Worm (Caenorhabditis elegans): ENCODE data around the gene D1044.1.

The D1044.1 gene

ce11 chrIII:5564325-5564724, 20.2 kb downstream of the D1044.1 start:
- TF ChIP-seq M03D4.4 (tag; optimal IDR thresholded peaks at IDR 0.05) (no peak), unc-62 (GFP tag; optimal IDR thresholded peaks at IDR 0.05) (no peak)

DNA sequence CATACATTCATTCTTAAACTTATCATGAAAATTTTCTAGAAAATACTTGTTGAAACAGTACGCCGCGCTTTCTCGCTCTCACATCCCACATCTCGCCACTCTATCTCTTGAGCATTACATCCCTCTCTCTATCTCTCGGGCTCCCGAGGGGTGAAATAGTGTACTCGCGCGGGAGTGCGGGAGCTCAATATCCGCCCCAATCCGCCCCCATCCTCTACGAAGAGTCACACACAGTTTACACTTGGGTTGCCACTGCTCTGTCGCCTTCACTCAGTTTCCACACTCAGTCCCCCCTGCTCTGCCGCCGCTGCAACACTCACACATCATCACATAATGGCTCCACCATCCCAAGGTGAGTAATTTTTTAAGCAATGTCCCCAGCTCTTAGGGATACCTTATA, 20.7 kb downstream of the D1044.1 start, which contains the start of gene mlc-3:
Gene mlc-3, plus strand, starts transcription at position 227 of the 400 bp plus-strand sequence.
- peak; percentile 51 for TF ChIP-seq hlh-1 (tag; optimal IDR thresholded peaks at IDR 0.05)
- TF ChIP-seq mep-1 (tag; optimal IDR thresholded peaks at IDR 0.05), result no peak
- TF ChIP-seq unc-39 (tag; optimal IDR thresholded peaks at IDR 0.05), result no peak
- no peak for TF ChIP-seq snpc-4 (tag; optimal IDR thresholded peaks at IDR 0.05)
- no peak for TF ChIP-seq ceh-43 (GFP tag; optimal IDR thresholded peaks at IDR 0.05)
- TF ChIP-seq ceh-39 (tag; optimal IDR thresholded peaks at IDR 0.05), result no peak
- TF ChIP-seq elt-1 (tag; optimal IDR thresholded peaks at IDR 0.05; ENCODE audit: borderline replicate concordance, insufficient read depth), result no peak
- no peak for TF ChIP-seq nhr-2 (tag; optimal IDR thresholded peaks at IDR 0.05)
- TF ChIP-seq M03D4.4 (tag; optimal IDR thresholded peaks at IDR 0.05), result peak; percentile 42
- TF ChIP-seq cnd-1 (tag; optimal IDR thresholded peaks at IDR 0.05), result no peak
- no peak for TF ChIP-seq pha-4 (tag; optimal IDR thresholded peaks at IDR 0.05)
- no peak for TF ChIP-seq ztf-11 (tag; optimal IDR thresholded peaks at IDR 0.05)
- TF ChIP-seq flh-1 (GFP tag; optimal IDR thresholded peaks at IDR 0.05), result no peak
- TF ChIP-seq nhr-12 (tag; optimal IDR thresholded peaks at IDR 0.05), result no peak
- TF ChIP-seq tbx-8 (GFP tag; optimal IDR thresholded peaks at IDR 0.05), result no peak
- TF ChIP-seq nhr-28 (tag; optimal IDR thresholded peaks at IDR 0.05), result no peak
- TF ChIP-seq drap-1 (GFP tag; optimal IDR thresholded peaks at IDR 0.05), result no peak
- TF ChIP-seq sem-2 (GFP tag; optimal IDR thresholded peaks at IDR 0.05), result no peak
- no peak for TF ChIP-seq sptf-1 (tag; optimal IDR thresholded peaks at IDR 0.05)
- no peak for TF ChIP-seq zip-8 (tag; optimal IDR thresholded peaks at IDR 0.05)
- no peak for TF ChIP-seq blmp-1 (tag; optimal IDR thresholded peaks at IDR 0.05)
- TF ChIP-seq ces-1 (GFP tag; optimal IDR thresholded peaks at IDR 0.05), result no peak
- no peak for TF ChIP-seq lsy-2 (tag; optimal IDR thresholded peaks at IDR 0.05)
- no peak for TF ChIP-seq elt-3 (tag; optimal IDR thresholded peaks at IDR 0.05)
- TF ChIP-seq unc-62 (GFP tag; optimal IDR thresholded peaks at IDR 0.05), result peak; percentile 21
- TF ChIP-seq ceh-83 (GFP tag; optimal IDR thresholded peaks at IDR 0.05), result no peak
- TF ChIP-seq ham-2 (GFP tag; optimal IDR thresholded peaks at IDR 0.05), result no peak
- no peak for TF ChIP-seq lin-13 (tag; optimal IDR thresholded peaks at IDR 0.05)
- TF ChIP-seq lin-32 (GFP tag; optimal IDR thresholded peaks at IDR 0.05), result no peak
- peak; percentile 48 for TF ChIP-seq unc-120 (tag; optimal IDR thresholded peaks at IDR 0.05; ENCODE audit: poor library complexity, severe bottlenecking)
- TF ChIP-seq bed-3 (GFP tag; optimal IDR thresholded peaks at IDR 0.05), result no peak

DNA sequence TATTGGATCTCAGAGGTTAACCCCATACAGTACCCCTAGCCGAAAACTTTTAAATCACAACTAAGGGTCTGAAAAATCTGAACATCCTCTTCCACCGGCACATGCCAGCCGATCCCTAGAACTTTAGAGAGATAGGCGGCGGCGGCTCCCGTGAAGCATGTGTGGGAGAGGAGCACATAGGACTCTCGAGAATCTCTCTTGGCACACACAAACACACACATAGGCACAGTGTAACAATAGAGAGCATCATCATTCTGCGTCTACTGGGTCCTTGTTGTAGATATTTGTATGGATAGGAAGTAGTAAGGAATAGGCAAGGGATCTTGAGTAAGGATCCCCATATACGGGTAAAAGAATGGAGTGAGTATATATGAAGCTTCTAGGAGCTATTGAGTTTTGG, 21.6 kb downstream of the D1044.1 start:
- TF ChIP-seq unc-120 (tag; optimal IDR thresholded peaks at IDR 0.05; ENCODE audit: poor library complexity, severe bottlenecking) (peak; percentile 47), zip-8 (tag; optimal IDR thresholded peaks at IDR 0.05) (no peak), ham-2 (GFP tag; optimal IDR thresholded peaks at IDR 0.05) (no peak)

- no peak for TF ChIP-seq mab-5 (tag; optimal IDR thresholded peaks at IDR 0.05)
- TF ChIP-seq cnd-1 (tag; optimal IDR thresholded peaks at IDR 0.05), result no peak
- no peak for TF ChIP-seq blmp-1 (tag; optimal IDR thresholded peaks at IDR 0.05)
- no peak for TF ChIP-seq M03D4.4 (tag; optimal IDR thresholded peaks at IDR 0.05)
- no peak for TF ChIP-seq nhr-2 (tag; optimal IDR thresholded peaks at IDR 0.05)
- TF ChIP-seq sem-2 (GFP tag; optimal IDR thresholded peaks at IDR 0.05), result no peak
- TF ChIP-seq nhr-237 (tag; optimal IDR thresholded peaks at IDR 0.05), result no peak
- TF ChIP-seq unc-62 (GFP tag; optimal IDR thresholded peaks at IDR 0.05), result no peak
- no peak for TF ChIP-seq elt-3 (tag; optimal IDR thresholded peaks at IDR 0.05)
- TF ChIP-seq nhr-76 (tag; optimal IDR thresholded peaks at IDR 0.05), result no peak
- no peak for TF ChIP-seq bed-3 (GFP tag; optimal IDR thresholded peaks at IDR 0.05)
- TF ChIP-seq nhr-28 (tag; optimal IDR thresholded peaks at IDR 0.05), result no peak
- no peak for TF ChIP-seq ceh-39 (tag; optimal IDR thresholded peaks at IDR 0.05)
- TF ChIP-seq hlh-1 (tag; optimal IDR thresholded peaks at IDR 0.05), result no peak
- TF ChIP-seq lin-13 (tag; optimal IDR thresholded peaks at IDR 0.05), result no peak
- no peak for TF ChIP-seq snpc-4 (tag; optimal IDR thresholded peaks at IDR 0.05)
- no peak for TF ChIP-seq mep-1 (tag; optimal IDR thresholded peaks at IDR 0.05)
- TF ChIP-seq lsy-2 (tag; optimal IDR thresholded peaks at IDR 0.05), result no peak
Observed at ce11 chrIII:5566496-5566895, 22.4 kb downstream of the D1044.1 start.
